Worm (Caenorhabditis elegans): ENCODE measurements around the gene rpl-26.

rpl-26 gene

ce11 chrII:8570977-8571376 lies 31.6 kb upstream of the rpl-26 start, which contains the start of gene bcs-1:
Gene bcs-1, plus strand, starts transcription at chrII:8571085.
- TF ChIP-seq unc-39 (tag; optimal IDR thresholded peaks at IDR 0.05), result no peak
- TF ChIP-seq aly-2 (tag; optimal IDR thresholded peaks at IDR 0.05), result no peak
- no peak for TF ChIP-seq ceh-16 (tag; optimal IDR thresholded peaks at IDR 0.05)
- TF ChIP-seq ZK546.5 (tag; optimal IDR thresholded peaks at IDR 0.05), result no peak
- TF ChIP-seq fos-1 (tag; optimal IDR thresholded peaks at IDR 0.05), result no peak
- TF ChIP-seq fkh-10 (GFP tag; optimal IDR thresholded peaks at IDR 0.05), result no peak
- TF ChIP-seq eor-1 (tag; optimal IDR thresholded peaks at IDR 0.05), result no peak
- no peak for TF ChIP-seq nhr-67 (tag; optimal IDR thresholded peaks at IDR 0.05)
- TF ChIP-seq nhr-28 (tag; optimal IDR thresholded peaks at IDR 0.05), result no peak
- no peak for TF ChIP-seq daf-12 (tag; optimal IDR thresholded peaks at IDR 0.05)
- TF ChIP-seq sea-2 (GFP tag; optimal IDR thresholded peaks at IDR 0.05), result no peak
- TF ChIP-seq skn-1 (tag; optimal IDR thresholded peaks at IDR 0.05), result no peak
- TF ChIP-seq snpc-4 (tag; optimal IDR thresholded peaks at IDR 0.05), result no peak
- TF ChIP-seq zag-1 (tag; optimal IDR thresholded peaks at IDR 0.05), result no peak
- no peak for TF ChIP-seq ceh-28 (tag; optimal IDR thresholded peaks at IDR 0.05)

DNA sequence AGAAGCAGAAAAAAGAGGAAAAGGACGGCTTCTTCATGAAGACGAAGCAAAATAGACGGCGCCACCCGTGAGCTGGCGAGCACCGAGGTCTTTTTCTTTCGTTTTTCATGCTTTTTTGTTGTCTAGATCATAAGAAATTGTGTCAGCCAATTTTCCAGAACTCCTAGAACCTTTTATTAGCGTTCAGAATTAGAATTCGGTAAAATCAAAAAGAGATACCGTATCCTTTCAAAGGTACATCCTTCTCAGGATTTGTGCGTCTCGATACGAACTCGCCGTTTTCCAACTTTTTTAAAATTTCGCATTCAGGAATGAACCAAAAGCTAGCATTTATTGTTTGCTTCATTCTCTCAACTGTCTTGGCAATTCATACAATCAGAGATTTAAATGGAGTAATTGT lies 29.5 kb upstream of the rpl-26 start, which contains the start of gene F54C9.7:
Gene F54C9.7, plus strand, starts transcription at position 301 of the 400 bp plus-strand sequence.
- no peak for TF ChIP-seq nhr-76 (tag; optimal IDR thresholded peaks at IDR 0.05)
- no peak for TF ChIP-seq fos-1 (tag; optimal IDR thresholded peaks at IDR 0.05)
- no peak for TF ChIP-seq lin-15B (tag; optimal IDR thresholded peaks at IDR 0.05)
- no peak for TF ChIP-seq egl-27 (tag; optimal IDR thresholded peaks at IDR 0.05)
- TF ChIP-seq zag-1 (tag; optimal IDR thresholded peaks at IDR 0.05), result no peak
- TF ChIP-seq nhr-237 (tag; optimal IDR thresholded peaks at IDR 0.05), result no peak
- TF ChIP-seq daf-12 (tag; optimal IDR thresholded peaks at IDR 0.05), result no peak
- TF ChIP-seq nhr-11 (tag; optimal IDR thresholded peaks at IDR 0.05), result no peak
- TF ChIP-seq snpc-4 (tag; optimal IDR thresholded peaks at IDR 0.05), result no peak
- no peak for TF ChIP-seq nhr-67 (tag; optimal IDR thresholded peaks at IDR 0.05)
- TF ChIP-seq sea-2 (GFP tag; optimal IDR thresholded peaks at IDR 0.05), result no peak
- no peak for TF ChIP-seq pqm-1 (tag; optimal IDR thresholded peaks at IDR 0.05)
- TF ChIP-seq elt-1 (tag; optimal IDR thresholded peaks at IDR 0.05), result no peak
- TF ChIP-seq R02D3.7 (tag; optimal IDR thresholded peaks at IDR 0.05), result no peak
- TF ChIP-seq ceh-16 (tag; optimal IDR thresholded peaks at IDR 0.05), result no peak
- no peak for TF ChIP-seq nhr-28 (tag; optimal IDR thresholded peaks at IDR 0.05)
- TF ChIP-seq unc-62 (GFP tag; optimal IDR thresholded peaks at IDR 0.05), result no peak
- TF ChIP-seq lin-39 (tag; optimal IDR thresholded peaks at IDR 0.05), result no peak
- TF ChIP-seq elt-3 (tag; optimal IDR thresholded peaks at IDR 0.05), result no peak
- TF ChIP-seq aly-2 (tag; optimal IDR thresholded peaks at IDR 0.05), result no peak

DNA sequence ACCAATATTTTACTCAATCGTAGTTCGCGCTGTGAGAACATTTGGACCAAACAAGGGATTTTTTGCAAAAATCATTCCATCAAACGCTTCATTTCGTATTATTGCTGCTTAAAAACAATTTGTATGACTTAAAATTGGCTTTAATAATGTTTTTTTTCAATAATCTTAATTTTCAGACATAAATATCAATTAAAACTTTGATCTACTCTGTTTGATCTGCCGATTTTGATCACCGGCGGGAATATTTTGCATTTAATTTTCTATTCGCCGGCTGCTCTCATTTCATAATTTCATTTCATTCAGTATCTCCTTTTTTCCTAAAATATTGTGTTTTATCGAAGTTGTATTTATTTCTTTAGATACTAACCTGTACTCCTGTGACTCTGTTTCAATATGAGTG lies 27.4 kb upstream of the rpl-26 start, which contains the start of gene puf-5:
Gene puf-5, plus strand, starts transcription at position 358 of the 400 bp plus-strand sequence.
- TF ChIP-seq ceh-16 (tag; optimal IDR thresholded peaks at IDR 0.05) (no peak), lin-39 (tag; optimal IDR thresholded peaks at IDR 0.05) (no peak)

ce11 chrII:8577509-8578099 lies 25.0 kb upstream of the rpl-26 start, which contains the start of gene F54C9.9:
Gene F54C9.9, plus strand, starts transcription at chrII:8578049.
- TF ChIP-seq elt-2 (tag; optimal IDR thresholded peaks at IDR 0.05), result no peak
- TF ChIP-seq ZK546.5 (tag; optimal IDR thresholded peaks at IDR 0.05), result no peak
- no peak for TF ChIP-seq fos-1 (tag; optimal IDR thresholded peaks at IDR 0.05)
- TF ChIP-seq nfya-1 (tag; optimal IDR thresholded peaks at IDR 0.05; ENCODE audit: insufficient read depth), result peak; percentile 21
- TF ChIP-seq lin-15B (tag; optimal IDR thresholded peaks at IDR 0.05), result peak; percentile 42
- TF ChIP-seq daf-12 (tag; optimal IDR thresholded peaks at IDR 0.05), result no peak
- peak; percentile 35 for TF ChIP-seq nhr-67 (tag; optimal IDR thresholded peaks at IDR 0.05)
- TF ChIP-seq pha-4 (tag; optimal IDR thresholded peaks at IDR 0.05), result peak; percentile 71

- TF ChIP-seq tbx-2 (tag; optimal IDR thresholded peaks at IDR 0.05) (no peak), ceh-82 (tag; optimal IDR thresholded peaks at IDR 0.05) (no peak), nhr-43 (tag; optimal IDR thresholded peaks at IDR 0.05; ENCODE audit: poor library complexity, severe bottlenecking) (no peak), mml-1 (tag; optimal IDR thresholded peaks at IDR 0.05) (no peak), pha-4 (tag; optimal IDR thresholded peaks at IDR 0.05) (no peak), nfya-1 (tag; optimal IDR thresholded peaks at IDR 0.05; ENCODE audit: insufficient read depth) (no peak), ztf-4 (tag; optimal IDR thresholded peaks at IDR 0.05) (no peak), skn-1 (tag; optimal IDR thresholded peaks at IDR 0.05) (no peak), lsy-12 (tag; optimal IDR thresholded peaks at IDR 0.05) (no peak), egl-5 (tag; optimal IDR thresholded peaks at IDR 0.05) (no peak), unc-39 (tag; optimal IDR thresholded peaks at IDR 0.05) (no peak), elt-3 (tag; optimal IDR thresholded peaks at IDR 0.05) (no peak), ceh-16 (tag; optimal IDR thresholded peaks at IDR 0.05) (no peak), lin-15B (tag; optimal IDR thresholded peaks at IDR 0.05) (no peak), mdl-1 (tag; optimal IDR thresholded peaks at IDR 0.05) (no peak), fkh-2 (tag; optimal IDR thresholded peaks at IDR 0.05) (no peak), nhr-28 (tag; optimal IDR thresholded peaks at IDR 0.05) (no peak), ama-1 (optimal IDR thresholded peaks at IDR 0.05) (no peak), nhr-25 (tag; optimal IDR thresholded peaks at IDR 0.05) (no peak)
These were observed 20.9 kb upstream of the rpl-26 start, which contains the start of gene arl-1 for ce11 chrII:8581700-8582099. Gene arl-1, plus strand, starts transcription at chrII:8582000.
